Worm (Caenorhabditis elegans) whole organism, mixed stage, embryonic: ENCODE results near the gene C39B10.3.

ENCODE experiments used
- M03D4.4 ChIP-seq: sonication (generic microtip); optimal IDR thresholded peaks from 2 replicates; lab custom pipeline; 2017; ENCODE audit warnings: mild to moderate bottlenecking, missing genetic modification characterization, missing compliant biosample characterization
- bed-3 ChIP-seq: fragments of 200-800 bp; sonication (Bioruptor generic); optimal IDR thresholded peaks from 3 replicates; lab custom pipeline; 2018; ENCODE audit warnings: mild to moderate bottlenecking, missing genetic modification characterization, moderate library complexity, missing compliant biosample characterization
- ceh-39 ChIP-seq: fragments of 150-350 bp; optimal IDR thresholded peaks from 2 replicates; lab custom pipeline; 2014; ENCODE audit warnings: missing biosample characterization, missing genetic modification characterization
- ceh-43 ChIP-seq: fragments of 200-800 bp; sonication (Bioruptor generic); optimal IDR thresholded peaks from 2 replicates; lab custom pipeline; 2018; ENCODE audit warnings: mild to moderate bottlenecking, missing genetic modification characterization, moderate library complexity, missing compliant biosample characterization
- ceh-83 ChIP-seq: fragments of 200-800 bp; sonication (Bioruptor generic); optimal IDR thresholded peaks from 2 replicates; lab custom pipeline; 2018; ENCODE audit warnings: mild to moderate bottlenecking, missing genetic modification characterization, missing compliant biosample characterization
- ces-1 ChIP-seq: fragments of 150-350 bp; optimal IDR thresholded peaks from 2 replicates; lab custom pipeline; 2014; ENCODE audit warnings: missing biosample characterization, missing genetic modification reagents, missing genetic modification characterization
- cnd-1 ChIP-seq: fragments of 200-800 bp; sonication (Bioruptor generic); optimal IDR thresholded peaks from 2 replicates; lab custom pipeline; 2018; ENCODE audit warnings: mild to moderate bottlenecking, missing genetic modification characterization, missing compliant biosample characterization
- drap-1 ChIP-seq: fragments of 200-800 bp; sonication (Bioruptor generic); optimal IDR thresholded peaks from 3 replicates; lab custom pipeline; 2018; ENCODE audit warnings: mild to moderate bottlenecking, missing genetic modification characterization, missing compliant biosample characterization
- elt-1 ChIP-seq: sonication (generic microtip); optimal IDR thresholded peaks from 2 replicates; lab custom pipeline; 2017; ENCODE audit warnings: missing genetic modification characterization, mild to moderate bottlenecking, missing compliant biosample characterization, antibody characterized with exemption, moderate library complexity, borderline replicate concordance; ENCODE audit not compliant: insufficient read depth
- elt-3 ChIP-seq: fragments of 150-350 bp; optimal IDR thresholded peaks from 2 replicates; lab custom pipeline; 2014; ENCODE audit warnings: missing biosample characterization, missing genetic modification characterization
- flh-1 ChIP-seq: fragments of 200-800 bp; sonication (Bioruptor generic); optimal IDR thresholded peaks from 2 replicates; lab custom pipeline; 2018; ENCODE audit warnings: mild to moderate bottlenecking, missing genetic modification characterization, moderate library complexity, missing compliant biosample characterization
- hlh-1 ChIP-seq: fragments of 150-350 bp; optimal IDR thresholded peaks from 2 replicates; lab custom pipeline; 2014; ENCODE audit warnings: missing biosample characterization, missing genetic modification reagents, missing genetic modification characterization
- lin-13 ChIP-seq: fragments of 150-350 bp; optimal IDR thresholded peaks from 2 replicates; lab custom pipeline; 2014; ENCODE audit warnings: missing biosample characterization, missing genetic modification characterization
- lin-32 ChIP-seq: fragments of 200-800 bp; sonication (Bioruptor generic); optimal IDR thresholded peaks from 2 replicates; lab custom pipeline; 2018; ENCODE audit warnings: mild to moderate bottlenecking, missing genetic modification characterization, missing compliant biosample characterization
- mab-5 ChIP-seq: fragments of 150-350 bp; optimal IDR thresholded peaks from 2 replicates; lab custom pipeline; 2014; ENCODE audit warnings: missing biosample characterization, missing genetic modification characterization
- mep-1 ChIP-seq: fragments of 150-350 bp; optimal IDR thresholded peaks from 2 replicates; lab custom pipeline; 2017; ENCODE audit warnings: missing biosample characterization, missing genetic modification reagents, missing genetic modification characterization, inconsistent platforms
- mls-2 ChIP-seq: sonication (generic microtip); optimal IDR thresholded peaks from 2 replicates; lab custom pipeline; 2016; ENCODE audit warnings: mild to moderate bottlenecking, missing genetic modification characterization, moderate library complexity, missing compliant biosample characterization
- nhr-12 ChIP-seq: fragments of 150-350 bp; optimal IDR thresholded peaks from 2 replicates; lab custom pipeline; 2014; ENCODE audit warnings: missing biosample characterization, missing genetic modification characterization
- nhr-2 ChIP-seq: fragments of 150-350 bp; optimal IDR thresholded peaks from 2 replicates; lab custom pipeline; 2014; ENCODE audit warnings: missing biosample characterization, missing genetic modification characterization
- nhr-237 ChIP-seq: fragments of 150-350 bp; optimal IDR thresholded peaks from 2 replicates; lab custom pipeline; 2014; ENCODE audit warnings: missing biosample characterization, missing genetic modification characterization
- nhr-28 ChIP-seq: fragments of 150-350 bp; optimal IDR thresholded peaks from 2 replicates; lab custom pipeline; 2014; ENCODE audit warnings: missing biosample characterization, missing genetic modification characterization
- sem-2 ChIP-seq: fragments of 200-800 bp; sonication (Bioruptor generic); optimal IDR thresholded peaks from 2 replicates; lab custom pipeline; 2018; ENCODE audit warnings: mild to moderate bottlenecking, missing genetic modification characterization, missing compliant biosample characterization
- snpc-4 ChIP-seq: fragments of 150-350 bp; optimal IDR thresholded peaks from 2 replicates; lab custom pipeline; 2014; ENCODE audit warnings: missing biosample characterization, missing genetic modification characterization
- sptf-1 ChIP-seq: sonication (generic microtip); optimal IDR thresholded peaks from 2 replicates; lab custom pipeline; 2017; ENCODE audit warnings: mild to moderate bottlenecking, missing genetic modification characterization, moderate library complexity, missing compliant biosample characterization
- tbx-8 ChIP-seq: fragments of 200-800 bp; sonication (Bioruptor generic); optimal IDR thresholded peaks from 2 replicates; lab custom pipeline; 2018; ENCODE audit warnings: mild to moderate bottlenecking, missing genetic modification characterization, moderate library complexity, missing compliant biosample characterization
- unc-39 ChIP-seq: fragments of 150-350 bp; optimal IDR thresholded peaks from 2 replicates; lab custom pipeline; 2014; ENCODE audit warnings: missing biosample characterization, missing genetic modification characterization
- unc-62 ChIP-seq: fragments of 150-350 bp; optimal IDR thresholded peaks from 2 replicates; lab custom pipeline; 2014; ENCODE audit warnings: missing biosample characterization, missing genetic modification reagents, missing genetic modification characterization
- zip-8 ChIP-seq: fragments of 150-350 bp; optimal IDR thresholded peaks from 2 replicates; lab custom pipeline; 2014; ENCODE audit warnings: missing biosample characterization, missing genetic modification characterization
- ztf-11 ChIP-seq: fragments of 150-350 bp; optimal IDR thresholded peaks from 2 replicates; lab custom pipeline; 2014; ENCODE audit warnings: missing biosample characterization, missing genetic modification characterization

Gene C39B10.3

ce11 chrX:10396509-10397292, 47.2 kb upstream of the C39B10.3 start, which contains the start of gene pkn-1:
TSS of gene pkn-1 (plus strand) at chrX:10397242.
- peak; percentile 13 for TF ChIP-seq drap-1 (GFP tag; lab: Kevin White, UChicago)
- TF ChIP-seq elt-1: no peak
- TF ChIP-seq ceh-83 (GFP tag; lab: Kevin White, UChicago): peak; percentile 50
- TF ChIP-seq cnd-1 (tag; lab: Kevin White, UChicago): peak; percentile 39

ce11 chrX:10401118-10401517, 42.8 kb upstream of the C39B10.3 start:
- TF ChIP-seq sptf-1 (tag; lab: Kevin White, UChicago): no peak
- TF ChIP-seq ces-1 (GFP tag; lab: Kevin White, UChicago): peak; percentile 16
- no peak for TF ChIP-seq ztf-11 (tag; lab: Kevin White, UChicago)
- no peak for TF ChIP-seq tbx-8
- no peak for TF ChIP-seq ceh-83 (GFP tag; lab: Kevin White, UChicago)
- no peak for TF ChIP-seq unc-62 (GFP tag; lab: Kevin White, UChicago)
- TF ChIP-seq mep-1: no peak

ce11 chrX:10404051-10404450, 39.9 kb upstream of the C39B10.3 start:
- TF ChIP-seq hlh-1 (tag; lab: Kevin White, UChicago): no peak
- no peak for TF ChIP-seq mab-5 (tag; lab: Kevin White, UChicago)
- TF ChIP-seq unc-62 (GFP tag; lab: Kevin White, UChicago): no peak
- no peak for TF ChIP-seq mls-2 (tag; lab: Kevin White, UChicago)
- no peak for TF ChIP-seq ztf-11 (tag; lab: Kevin White, UChicago)
- TF ChIP-seq elt-1: no peak
- TF ChIP-seq zip-8 (tag; lab: Kevin White, UChicago): no peak
- no peak for TF ChIP-seq lin-32 (GFP tag; lab: Kevin White, UChicago)
- no peak for TF ChIP-seq M03D4.4 (tag; lab: Kevin White, UChicago)
- no peak for TF ChIP-seq cnd-1 (tag; lab: Kevin White, UChicago)

- TF ChIP-seq bed-3 (GFP tag; lab: Kevin White, UChicago) (no peak), ceh-43 (no peak), lin-32 (GFP tag; lab: Kevin White, UChicago) (no peak), mls-2 (tag; lab: Kevin White, UChicago) (no peak), ztf-11 (tag; lab: Kevin White, UChicago) (no peak), elt-1 (no peak), nhr-28 (tag; lab: Kevin White, UChicago) (no peak), ces-1 (GFP tag; lab: Kevin White, UChicago) (no peak), ceh-83 (GFP tag; lab: Kevin White, UChicago) (no peak), elt-3 (tag; lab: Kevin White, UChicago) (no peak), nhr-12 (no peak), nhr-2 (tag; lab: Kevin White, UChicago) (no peak), lin-13 (tag; lab: Kevin White, UChicago) (no peak), snpc-4 (tag; lab: Kevin White, UChicago) (no peak)
Measured at ce11 chrX:10406203-10406602, 37.7 kb upstream of the C39B10.3 start, which contains the start of gene gur-3. TSS of gene gur-3 (minus strand) at chrX:10406303.

ce11 chrX:10406850-10407249, 37.1 kb upstream of the C39B10.3 start, which contains the start of gene ZC504.1:
TSS of gene ZC504.1 (plus strand) at chrX:10407150.
- no peak for TF ChIP-seq hlh-1 (tag; lab: Kevin White, UChicago)
- TF ChIP-seq nhr-237 (tag; lab: Kevin White, UChicago): no peak
- TF ChIP-seq ces-1 (GFP tag; lab: Kevin White, UChicago): no peak
- TF ChIP-seq mab-5 (tag; lab: Kevin White, UChicago): no peak
- no peak for TF ChIP-seq flh-1 (GFP tag; lab: Kevin White, UChicago)
- TF ChIP-seq bed-3 (GFP tag; lab: Kevin White, UChicago): no peak
- no peak for TF ChIP-seq sem-2 (GFP tag; lab: Kevin White, UChicago)
- no peak for TF ChIP-seq cnd-1 (tag; lab: Kevin White, UChicago)
- no peak for TF ChIP-seq nhr-12
- no peak for TF ChIP-seq unc-39
- TF ChIP-seq ceh-39: no peak
- no peak for TF ChIP-seq sptf-1 (tag; lab: Kevin White, UChicago)
- TF ChIP-seq lin-32 (GFP tag; lab: Kevin White, UChicago): no peak
- TF ChIP-seq drap-1 (GFP tag; lab: Kevin White, UChicago): no peak
- no peak for TF ChIP-seq lin-13 (tag; lab: Kevin White, UChicago)
